Worm (Caenorhabditis elegans): ENCODE measurements around the gene oac-59.

The oac-59 gene

DNA sequence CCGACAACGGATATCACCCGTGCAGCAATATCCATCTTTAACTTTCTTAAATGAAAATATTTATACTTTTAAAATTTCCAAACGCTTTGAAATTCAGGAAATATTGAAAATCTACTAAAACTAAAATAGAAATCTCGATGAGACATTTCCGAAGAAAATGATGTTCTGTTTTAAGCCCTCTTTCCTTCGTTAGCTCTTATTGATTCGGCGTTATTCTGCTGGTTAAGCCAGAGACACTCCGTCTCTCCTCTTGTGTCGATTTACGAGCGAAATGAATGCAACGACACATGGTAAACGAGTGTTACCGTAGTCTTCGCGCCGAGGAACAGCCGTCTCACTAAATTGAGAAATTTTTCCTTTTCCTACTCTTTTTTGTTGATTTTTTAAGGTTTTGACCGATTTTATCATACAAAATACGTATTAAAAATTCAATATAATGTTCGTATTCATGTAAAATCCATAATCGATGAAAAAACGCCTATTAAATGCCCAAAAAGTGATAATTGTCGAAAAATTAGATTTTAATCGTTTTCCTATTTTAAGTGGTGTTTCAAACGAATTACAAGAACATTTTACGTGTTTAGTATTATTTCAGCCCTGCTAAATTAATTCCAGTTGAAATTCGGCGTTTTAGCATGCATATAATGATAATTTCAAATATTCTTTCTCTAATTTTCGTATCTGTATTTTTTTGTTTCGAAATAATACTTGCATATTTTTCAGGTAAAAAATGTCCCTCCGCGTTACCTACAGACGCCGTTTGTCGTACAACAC is 32.6 kb downstream of the oac-59 start, which contains the start of the genes ppm-1.H and rpl-34:
Gene ppm-1.H, minus strand, starts transcription at position 51 of the 774 bp plus-strand sequence.
Gene rpl-34, plus strand, starts transcription at position 724 of the 774 bp plus-strand sequence.
- TF ChIP-seq D2030.7 (GFP tag; IDR thresholded peaks at IDR 0.05) (no peak; the same call in 1 of the 2 replicates), F23B12.7 (tag; optimal IDR thresholded peaks at IDR 0.05; ENCODE audit: insufficient read depth) (peak; percentile 64), nfyb-1 (GFP tag; IDR thresholded peaks at IDR 0.05) (no peak), Y95B8A.8 (GFP tag; IDR thresholded peaks at IDR 0.05) (no peak), lin-35 (GFP tag; optimal IDR thresholded peaks at IDR 0.05) (peak in 1 of 3 experiments; percentile 46), athp-1 (tag; optimal IDR thresholded peaks at IDR 0.05) (no peak), attf-5 (GFP tag; optimal IDR thresholded peaks at IDR 0.05) (peak; percentile 43), F57A8.1 (GFP tag; optimal IDR thresholded peaks at IDR 0.05) (no peak), lsl-1 (GFP tag; optimal IDR thresholded peaks at IDR 0.05) (peak; percentile 76), dpl-1 (GFP tag; optimal IDR thresholded peaks at IDR 0.05) (no peak), Y79H2A.3 (GFP tag; conservative IDR thresholded peaks at IDR 0.05) (no peak), snpc-1.3 (tag; optimal IDR thresholded peaks at IDR 0.05; ENCODE audit: insufficient read depth) (no peak), efl-1 (GFP tag; optimal IDR thresholded peaks at IDR 0.05) (peak; percentile 39), F49E8.2 (tag; optimal IDR thresholded peaks at IDR 0.05; ENCODE audit: insufficient read depth) (peak; percentile 8), attf-3 (GFP tag; conservative IDR thresholded peaks at IDR 0.05) (peak; percentile 40; the same call in 1 of the 2 replicates), egl-18 (GFP tag; IDR thresholded peaks at IDR 0.05) (no peak), madf-8 (GFP tag; conservative IDR thresholded peaks at IDR 0.05) (no peak), tlf-1 (GFP tag; optimal IDR thresholded peaks at IDR 0.05) (no peak), hmg-1.2 (GFP tag; IDR thresholded peaks at IDR 0.05) (peak; percentile 10; the same call in 1 of the 2 replicates), mcd-1 (GFP tag; IDR thresholded peaks at IDR 0.05) (no peak), K11D2.4 (GFP tag; IDR thresholded peaks at IDR 0.05) (0 out of 2 replicates have a peak, but pooled peaks have one; percentile 18), tbp1 (GFP tag; optimal IDR thresholded peaks at IDR 0.05) (no peak), F57C9.4 (tag; optimal IDR thresholded peaks at IDR 0.05) (no peak), hlh-12 (tag; optimal IDR thresholded peaks at IDR 0.05) (no peak), mel-28 (tag; optimal IDR thresholded peaks at IDR 0.05; ENCODE audit: borderline replicate concordance) (no peak), snpc-4 (GFP tag; optimal IDR thresholded peaks at IDR 0.05) (no peak), snpc-4 (tag; optimal IDR thresholded peaks at IDR 0.05) (peak in 3 of 4 experiments; percentile 7 to 48 (median 29)), ceh-27 (GFP tag; optimal IDR thresholded peaks at IDR 0.05) (peak; percentile 8), F33H1.4 (GFP tag; IDR thresholded peaks at IDR 0.05) (peak; percentile 74), ekl-4 (GFP tag; IDR thresholded peaks at IDR 0.05) (no peak), rcor-1 (GFP tag; IDR thresholded peaks at IDR 0.05) (no peak), ccch-3 (GFP tag; optimal IDR thresholded peaks at IDR 0.05) (no peak), snpc-3.4 (tag; optimal IDR thresholded peaks at IDR 0.05) (peak; percentile 59), sdz-38 (tag; optimal IDR thresholded peaks at IDR 0.05) (no peak)

DNA sequence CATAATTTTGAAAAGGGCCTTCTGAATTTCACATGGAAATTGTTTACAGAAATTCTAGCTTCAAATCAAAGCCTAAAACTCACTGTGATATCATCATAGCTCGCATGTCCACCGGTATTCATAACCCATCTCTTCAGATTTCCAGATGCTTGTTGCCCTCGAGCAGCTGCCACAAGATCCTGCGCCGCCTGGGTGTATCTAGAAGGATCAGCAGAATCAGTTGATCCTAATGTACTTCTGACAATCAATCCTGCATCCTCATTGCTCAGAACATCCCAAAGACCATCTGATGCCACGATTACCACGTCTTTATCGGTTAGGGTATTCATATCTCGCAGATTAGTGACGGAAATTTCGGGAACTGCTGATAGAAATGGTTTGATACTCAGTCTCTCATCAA is 35.2 kb downstream of the oac-59 start:
- TF ChIP-seq hrde-1 (tag; optimal IDR thresholded peaks at IDR 0.05; ENCODE audit: borderline replicate concordance) (no peak), mel-28 (tag; optimal IDR thresholded peaks at IDR 0.05; ENCODE audit: borderline replicate concordance) (no peak), ztf-3 (GFP tag; optimal IDR thresholded peaks at IDR 0.05) (no peak)
